Fruit fly (Drosophila melanogaster): ENCODE measurements around the gene spn-A.

The spn-A gene

dm6 chr3R:30021559-30022451 is 34.0 kb downstream of the spn-A start, which contains the start of gene Mgat2 (continued):
- peak in 1 of 3 experiments; percentile 8 for TF ChIP-seq lola (GFP tag; optimal IDR thresholded peaks at IDR 0.05)
- peak; percentile 77 for TF ChIP-seq Dref (GFP tag; IDR thresholded peaks at IDR 0.05)
- peak; percentile 64; the same call in 1 of the 2 replicates for TF ChIP-seq ato (GFP tag; IDR thresholded peaks at IDR 0.05; ENCODE audit: partially characterized antibody)
- no peak for TF ChIP-seq Fer2 (tag; optimal IDR thresholded peaks at IDR 0.05)
- peak; percentile 77 for TF ChIP-seq CG10543 (GFP tag; optimal IDR thresholded peaks at IDR 0.05)
- peak; percentile 73 to 96 for TF ChIP-seq crp (GFP tag; optimal IDR thresholded peaks at IDR 0.05)
- TF ChIP-seq dmrt11E (tag; optimal IDR thresholded peaks at IDR 0.05) = peak; percentile 2
- no peak for TF ChIP-seq CG13775 (GFP tag; optimal IDR thresholded peaks at IDR 0.05)
- TF ChIP-seq E2f1 (GFP tag; IDR thresholded peaks at IDR 0.05) = peak; percentile 49; the same call in 1 of the 2 replicates
- no peak for TF ChIP-seq CG5953 (GFP tag; IDR thresholded peaks at IDR 0.05)
- peak; percentile 37; the same call in 1 of the 2 replicates for TF ChIP-seq Rfx (GFP tag; IDR thresholded peaks at IDR 0.05)
- peak; percentile 91 for TF ChIP-seq Scr (GFP tag; IDR thresholded peaks at IDR 0.05; ENCODE audit: partially characterized antibody)
- TF ChIP-seq fd96Cb (tag; optimal IDR thresholded peaks at IDR 0.05) = no peak
- no peak for TF ChIP-seq aop (GFP tag; IDR thresholded peaks at IDR 0.05)
- no peak for TF ChIP-seq CG1529 (GFP tag; optimal IDR thresholded peaks at IDR 0.05)
- no peak for TF ChIP-seq phol (tag; optimal IDR thresholded peaks at IDR 0.05)
- TF ChIP-seq H2.0 (GFP tag; IDR thresholded peaks at IDR 0.05) = no peak
- TF ChIP-seq Lim3 (GFP tag; IDR thresholded peaks at IDR 0.05) = no peak
- peak; percentile 69 for TF ChIP-seq HmgZ (tag; optimal IDR thresholded peaks at IDR 0.05)
- TF ChIP-seq CG15601 (tag; optimal IDR thresholded peaks at IDR 0.05) = peak; percentile 71
- TF ChIP-seq tap (tag; optimal IDR thresholded peaks at IDR 0.05) = peak; percentile 65
- peak; percentile 77; the same call in 2 of the 3 replicates for TF ChIP-seq mld (GFP tag; IDR thresholded peaks at IDR 0.05; ENCODE audit: partially characterized antibody)
- TF ChIP-seq CTCF (GFP tag; optimal IDR thresholded peaks at IDR 0.05) = no peak
- no peak for TF ChIP-seq CG18599 (GFP tag; optimal IDR thresholded peaks at IDR 0.05)
- TF ChIP-seq CG11696 (GFP tag; IDR thresholded peaks at IDR 0.05) = 0 out of 2 replicates have a peak, but pooled peaks have one; percentile 7
- TF ChIP-seq CG30431 (GFP tag; optimal IDR thresholded peaks at IDR 0.05) = no peak
- no peak for TF ChIP-seq Antp (GFP tag; optimal IDR thresholded peaks at IDR 0.05)
- no peak for TF ChIP-seq mam (GFP tag; optimal IDR thresholded peaks at IDR 0.05)
- TF ChIP-seq twi (tag; optimal IDR thresholded peaks at IDR 0.05) = peak; percentile 57
- TF ChIP-seq cas (GFP tag; IDR thresholded peaks at IDR 0.05) = no peak
- TF ChIP-seq sima (GFP tag; optimal IDR thresholded peaks at IDR 0.05) = no peak
- TF ChIP-seq CG6854 (GFP tag; optimal IDR thresholded peaks at IDR 0.05) = peak; percentile 66
- peak in 1 of 2 experiments; percentile 61 for TF ChIP-seq Eip74EF (GFP tag; optimal IDR thresholded peaks at IDR 0.05)
- peak; percentile 74 for TF ChIP-seq Fer1 (GFP tag; optimal IDR thresholded peaks at IDR 0.05)
- no peak for TF ChIP-seq CG10654 (GFP tag; optimal IDR thresholded peaks at IDR 0.05)
- no peak for TF ChIP-seq dimm (GFP tag; IDR thresholded peaks at IDR 0.05)
- 0 out of 3 replicates have a peak, but pooled peaks have one; percentile 33 for TF ChIP-seq zfh1 (GFP tag; IDR thresholded peaks at IDR 0.05)
- no peak for TF ChIP-seq wor (GFP tag; IDR thresholded peaks at IDR 0.05)
- TF ChIP-seq Awh (GFP tag; IDR thresholded peaks at IDR 0.05) = peak; percentile 67; the same call in 1 of the 2 replicates
- peak; percentile 62 for TF ChIP-seq ash1 (GFP tag; optimal IDR thresholded peaks at IDR 0.05)
- TF ChIP-seq emc (GFP tag; optimal IDR thresholded peaks at IDR 0.05) = no peak
- no peak for TF ChIP-seq psq (GFP tag; optimal IDR thresholded peaks at IDR 0.05)
- TF ChIP-seq CG14710 (tag; optimal IDR thresholded peaks at IDR 0.05) = peak; percentile 19
- TF ChIP-seq Dad (GFP tag; optimal IDR thresholded peaks at IDR 0.05) = no peak
- no peak for TF ChIP-seq CG12299 (tag; optimal IDR thresholded peaks at IDR 0.05)
- peak; percentile 57 for TF ChIP-seq oc (tag; optimal IDR thresholded peaks at IDR 0.05)
- no peak for TF ChIP-seq B-H1 (GFP tag; IDR thresholded peaks at IDR 0.05)
- no peak for TF ChIP-seq CG5180 (GFP tag; optimal IDR thresholded peaks at IDR 0.05)
